Fruit fly (Drosophila melanogaster) whole organism, embryonic: Measurements from ENCODE around the gene CG43248.

Experiments used
- Antp ChIP-seq: fragments of 200-800 bp; sonication (Bioruptor generic); optimal IDR thresholded peaks from 3 replicates; lab custom pipeline; 2016; ENCODE audit warnings: missing biosample characterization, missing genetic modification characterization
- Atf3 ChIP-seq: fragments of 200-800 bp; sonication (Bioruptor generic); optimal IDR thresholded peaks from 3 replicates; lab custom pipeline; 2016; ENCODE audit warnings: missing biosample characterization, missing genetic modification characterization
- CG12219 ChIP-seq: fragments of 200-800 bp; sonication (Bioruptor generic); optimal IDR thresholded peaks from 3 replicates; lab custom pipeline; 2018; ENCODE audit warnings: missing biosample characterization, mild to moderate bottlenecking, missing genetic modification characterization
- CG12942 ChIP-seq: fragments of 200-800 bp; sonication (Bioruptor generic); optimal IDR thresholded peaks from 3 replicates; lab custom pipeline; 2016; ENCODE audit warnings: missing biosample characterization, missing genetic modification characterization
- CG14860 ChIP-seq: fragments of 200-800 bp; sonication (Bioruptor generic); IDR thresholded peaks from 3 replicates; pipeline ENCODE4 v1.3.6; 2022; ENCODE audit warnings: missing biosample characterization, missing genetic modification characterization; ENCODE audit not compliant: partially characterized antibody
- CG1647 ChIP-seq: fragments of 200-800 bp; sonication (Bioruptor generic); optimal IDR thresholded peaks from 3 replicates; lab custom pipeline; 2016; ENCODE audit warnings: missing biosample characterization, missing genetic modification characterization
- CG1792 ChIP-seq: fragments of 200-800 bp; sonication (Bioruptor generic); optimal IDR thresholded peaks from 2 replicates; lab custom pipeline; 2016; ENCODE audit warnings: missing biosample characterization, missing genetic modification characterization
- CG18011 ChIP-seq: fragments of 200-800 bp; sonication (Bioruptor generic); optimal IDR thresholded peaks from 2 replicates; lab custom pipeline; 2017; ENCODE audit warnings: missing biosample characterization, missing genetic modification characterization, mild to moderate bottlenecking, moderate library complexity, missing genotype
- CG2202 ChIP-seq: fragments of 200-800 bp; sonication (Bioruptor generic); optimal IDR thresholded peaks from 2 replicates; lab custom pipeline; 2018; ENCODE audit warnings: missing biosample characterization, mild to moderate bottlenecking, missing genetic modification characterization
- CG4424 ChIP-seq: fragments of 200-800 bp; sonication (Bioruptor generic); optimal IDR thresholded peaks from 3 replicates; lab custom pipeline; 2016; ENCODE audit warnings: missing biosample characterization, missing genetic modification characterization
- CG5245 ChIP-seq: fragments of 200-800 bp; sonication (Bioruptor generic); optimal IDR thresholded peaks from 3 replicates; lab custom pipeline; 2016; ENCODE audit warnings: missing biosample characterization, missing genetic modification characterization
- CG6813 ChIP-seq: fragments of 200-800 bp; sonication (Bioruptor generic); optimal IDR thresholded peaks from 2 replicates; lab custom pipeline; 2017; ENCODE audit warnings: missing biosample characterization, missing genetic modification characterization, mild to moderate bottlenecking, moderate library complexity, missing genetic modification reagents
- CG9609 ChIP-seq: fragments of 200-800 bp; sonication (Bioruptor generic); optimal IDR thresholded peaks from 3 replicates; lab custom pipeline; 2016; ENCODE audit warnings: missing biosample characterization, missing genetic modification characterization
- CG9797 ChIP-seq: fragments of 200-800 bp; sonication (Bioruptor generic); optimal IDR thresholded peaks from 3 replicates; lab custom pipeline; 2018; ENCODE audit warnings: missing biosample characterization, mild to moderate bottlenecking, missing genetic modification characterization
- CoRest ChIP-seq: fragments of 200-800 bp; sonication (Bioruptor generic); optimal IDR thresholded peaks from 3 replicates; lab custom pipeline; 2018; ENCODE audit warnings: missing biosample characterization, mild to moderate bottlenecking, missing genetic modification characterization, moderate library complexity
- Gug ChIP-seq: fragments of 200-800 bp; sonication (Bioruptor generic); IDR thresholded peaks from 4 replicates; pipeline ENCODE4 v1.3.6; 2022; ENCODE audit warnings: missing biosample characterization, missing genetic modification characterization
- HHEX ChIP-seq: fragments of 200-800 bp; sonication (Bioruptor generic); optimal IDR thresholded peaks from 3 replicates; lab custom pipeline; 2017; ENCODE audit warnings: missing biosample characterization, mild to moderate bottlenecking, missing genetic modification characterization, missing genetic modification reagents
- HmgD ChIP-seq: fragments of 200-800 bp; sonication (Bioruptor generic); optimal IDR thresholded peaks from 3 replicates; lab custom pipeline; 2016; ENCODE audit warnings: missing biosample characterization, missing genetic modification characterization
- HmgZ ChIP-seq: fragments of 200-800 bp; sonication (Bioruptor generic); optimal IDR thresholded peaks from 2 replicates; lab custom pipeline; 2018; ENCODE audit warnings: missing biosample characterization, mild to moderate bottlenecking, missing genetic modification characterization
- Lim3 ChIP-seq: fragments of 200-800 bp; sonication (Bioruptor generic); IDR thresholded peaks from 2 replicates; pipeline ENCODE4 v1.3.6; 2022; ENCODE audit warnings: missing biosample characterization, missing genetic modification characterization
- Myb ChIP-seq: fragments of 200-800 bp; sonication (Bioruptor generic); optimal IDR thresholded peaks from 2 replicates; lab custom pipeline; 2016; ENCODE audit warnings: missing biosample characterization, missing genetic modification characterization
- NC2β ChIP-seq: fragments of 200-800 bp; sonication (Bioruptor generic); optimal IDR thresholded peaks from 2 replicates; lab custom pipeline; 2016; ENCODE audit warnings: missing biosample characterization, missing genetic modification characterization
- Opbp ChIP-seq: fragments of 200-800 bp; sonication (Bioruptor generic); IDR thresholded peaks from 3 replicates; pipeline ENCODE4 v1.3.6; 2022; ENCODE audit warnings: missing biosample characterization, missing genetic modification characterization; ENCODE audit not compliant: partially characterized antibody
- Rfx ChIP-seq: fragments of 200-800 bp; sonication (Bioruptor generic); IDR thresholded peaks from 2 replicates; pipeline ENCODE4 v1.3.6; 2022; ENCODE audit warnings: missing biosample characterization, missing genetic modification characterization
- Spps ChIP-seq: fragments of 200-800 bp; sonication (Bioruptor generic); optimal IDR thresholded peaks from 2 replicates; lab custom pipeline; 2018; ENCODE audit warnings: missing biosample characterization, mild to moderate bottlenecking, missing genetic modification characterization
- Ssrp ChIP-seq: fragments of 200-800 bp; sonication (Bioruptor generic); optimal IDR thresholded peaks from 2 replicates; lab custom pipeline; 2018; ENCODE audit warnings: missing biosample characterization, mild to moderate bottlenecking, missing genetic modification characterization, moderate library complexity
- Vsx1 ChIP-seq: fragments of 200-800 bp; sonication (Bioruptor generic); optimal IDR thresholded peaks from 2 replicates; lab custom pipeline; 2017; ENCODE audit warnings: missing biosample characterization, mild to moderate bottlenecking, missing genetic modification characterization, missing genetic modification reagents
- az2 ChIP-seq: fragments of 200-800 bp; sonication (Bioruptor generic); optimal IDR thresholded peaks from 3 replicates; lab custom pipeline; 2016; ENCODE audit warnings: missing biosample characterization, missing genetic modification characterization
- bab2 ChIP-seq: fragments of 200-800 bp; sonication (Bioruptor generic); optimal IDR thresholded peaks from 2 replicates; lab custom pipeline; 2016; ENCODE audit warnings: missing biosample characterization, missing genetic modification characterization
- br ChIP-seq: fragments of >200 bp; optimal IDR thresholded peaks from 2 replicates; lab custom pipeline; 2017
- croc ChIP-seq: fragments of 200-800 bp; sonication (Bioruptor generic); conservative IDR thresholded peaks from 3 replicates; pipeline ENCODE4 v1.3.6; 2022; ENCODE audit warnings: missing biosample characterization, missing genetic modification characterization
- danr ChIP-seq: fragments of 200-800 bp; sonication (Bioruptor generic); IDR thresholded peaks from 2 replicates; pipeline ENCODE4 v1.3.6; 2022; ENCODE audit warnings: missing biosample characterization, missing genetic modification characterization
- dimm ChIP-seq: fragments of 200-800 bp; sonication (Bioruptor generic); IDR thresholded peaks from 2 replicates; pipeline ENCODE4 v1.3.6; 2022; ENCODE audit warnings: missing biosample characterization, missing genetic modification characterization
- dmrt11E ChIP-seq: fragments of 200-800 bp; sonication (Bioruptor generic); optimal IDR thresholded peaks from 3 replicates; lab custom pipeline; 2018; ENCODE audit warnings: missing biosample characterization, mild to moderate bottlenecking, missing genetic modification characterization, moderate library complexity
- gcm2 ChIP-seq: fragments of 200-800 bp; sonication (Bioruptor generic); optimal IDR thresholded peaks from 2 replicates; lab custom pipeline; 2016; ENCODE audit warnings: missing biosample characterization, missing genetic modification characterization
- grau ChIP-seq: fragments of 200-800 bp; optimal IDR thresholded peaks from 3 replicates; lab custom pipeline; 2019; ENCODE audit warnings: missing biosample characterization, mild to moderate bottlenecking, missing genetic modification characterization, moderate library complexity
- gro ChIP-seq: fragments of 200-800 bp; sonication (Bioruptor generic); optimal IDR thresholded peaks from 2 replicates; lab custom pipeline; 2016; ENCODE audit warnings: missing biosample characterization, missing genetic modification characterization
- gsb-n ChIP-seq: fragments of 200-800 bp; sonication (Bioruptor generic); optimal IDR thresholded peaks from 3 replicates; lab custom pipeline; 2018; ENCODE audit warnings: missing biosample characterization, mild to moderate bottlenecking, missing genetic modification characterization
- jing ChIP-seq: fragments of 200-800 bp; sonication (Bioruptor generic); optimal IDR thresholded peaks from 2 replicates; lab custom pipeline; 2018; ENCODE audit warnings: missing biosample characterization, mild to moderate bottlenecking, missing genetic modification characterization
- jumu ChIP-seq: fragments of 200-800 bp; sonication (Bioruptor generic); optimal IDR thresholded peaks from 3 replicates; lab custom pipeline; 2016; ENCODE audit warnings: missing biosample characterization, missing genetic modification characterization
- mam ChIP-seq: fragments of 200-800 bp; sonication (Bioruptor generic); optimal IDR thresholded peaks from 3 replicates; lab custom pipeline; 2016; ENCODE audit warnings: missing biosample characterization, missing genetic modification characterization
- pita ChIP-seq: fragments of 200-800 bp; sonication (Bioruptor generic); optimal IDR thresholded peaks from 2 replicates; lab custom pipeline; 2017; ENCODE audit warnings: missing biosample characterization, mild to moderate bottlenecking, missing genetic modification characterization
- prd ChIP-seq, 3 experiments: fragments of >200 bp in 2 of 3; fragments of 200-800 bp in 1 of 3; sonication (Bioruptor generic) in 1 of 3; optimal IDR thresholded peaks in 2 of 3; IDR thresholded peaks in 1 of 3; 2 replicates in 2 of 3; 3 replicates in 1 of 3; pipeline versions ENCODE4 v1.3.6 to Lab custom; 2017 to 2022; ENCODE audit warnings: missing biosample characterization in 1 of 3, missing genetic modification characterization in 1 of 3
- scrt ChIP-seq: fragments of 200-800 bp; sonication (Bioruptor generic); optimal IDR thresholded peaks from 2 replicates; lab custom pipeline; 2018; ENCODE audit warnings: missing biosample characterization, mild to moderate bottlenecking, missing genetic modification characterization, moderate library complexity
- sens-2 ChIP-seq: fragments of 200-800 bp; sonication (Bioruptor generic); IDR thresholded peaks from 2 replicates; pipeline ENCODE4 v1.3.6; 2022; ENCODE audit warnings: missing biosample characterization, missing genetic modification characterization
- sna ChIP-seq: fragments of 200-800 bp; sonication (Bioruptor generic); IDR thresholded peaks from 2 replicates; pipeline ENCODE4 v1.3.6; 2022; ENCODE audit warnings: missing biosample characterization, missing genetic modification characterization; ENCODE audit not compliant: partially characterized antibody
- tll ChIP-seq, 2 experiments: fragments of 200-800 bp in 1 of 2; fragments of >200 bp in 1 of 2; sonication (Bioruptor generic) in 1 of 2; optimal IDR thresholded peaks; 2 replicates each; lab custom pipeline; 2017 to 2019; ENCODE audit warnings: missing biosample characterization in 2 of 2, missing genetic modification characterization in 2 of 2, mild to moderate bottlenecking in 1 of 2, moderate library complexity in 1 of 2
- z ChIP-seq: fragments of 200-800 bp; sonication (Bioruptor generic); IDR thresholded peaks from 3 replicates; pipeline ENCODE4 v1.3.6; 2022; ENCODE audit warnings: missing biosample characterization, missing genetic modification characterization
- zf30C ChIP-seq: fragments of 200-800 bp; sonication (Bioruptor generic); optimal IDR thresholded peaks from 3 replicates; lab custom pipeline; 2018; ENCODE audit warnings: missing biosample characterization, mild to moderate bottlenecking, missing genetic modification characterization
- zfh1 ChIP-seq: fragments of 200-800 bp; sonication (Bioruptor generic); IDR thresholded peaks from 3 replicates; pipeline ENCODE4 v1.3.6; 2022; ENCODE audit warnings: missing biosample characterization, missing genetic modification characterization

Gene CG43248

DNA sequence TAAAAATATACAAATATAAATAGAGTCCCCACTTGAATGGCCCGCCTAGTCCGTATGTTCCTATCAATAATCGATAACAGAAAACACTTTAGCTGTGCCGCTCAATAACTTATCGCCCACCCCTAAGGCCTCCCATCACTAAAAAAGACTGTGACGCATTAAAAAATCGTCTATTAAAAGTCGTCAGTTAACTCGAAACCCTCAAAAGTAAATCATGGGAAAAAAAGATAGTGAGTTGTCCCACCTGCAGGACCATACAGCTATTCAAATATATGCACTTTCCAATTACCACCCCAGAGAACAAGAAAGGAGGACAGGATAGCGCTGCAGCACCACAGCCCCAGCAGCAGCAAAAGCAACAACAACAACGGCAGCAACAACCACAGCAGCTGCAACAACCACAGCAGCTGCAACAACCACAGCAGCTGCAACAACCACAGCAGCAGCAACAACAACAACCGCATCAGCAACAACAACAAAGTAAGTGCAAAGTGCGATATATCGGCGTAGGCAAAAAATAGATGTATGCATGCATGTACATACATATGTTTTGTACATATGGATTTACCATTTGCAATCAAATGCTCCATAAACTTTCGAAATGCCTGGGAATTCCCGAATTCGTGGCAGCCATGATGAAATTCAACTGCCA, 22.8 kb upstream of the CG43248 start, which contains the start of gene AGO2 (continued):
- TF ChIP-seq HHEX (GFP tag; lab: Kevin White, UChicago) (peak; percentile 21), HmgD (GFP tag; lab: Kevin White, UChicago) (peak; percentile 91), danr (GFP tag; lab: Robert Waterston, UW) (no peak), Rfx (GFP tag; lab: Robert Waterston, UW) (no peak), grau (tag; lab: Kevin White, UChicago) (no peak), Antp (no peak), br (lab: Kevin White, UChicago) (no peak), gro (no peak), CG5245 (GFP tag; lab: Kevin White, UChicago) (no peak), sens-2 (GFP tag; lab: Robert Waterston, UW) (no peak), scrt (GFP tag; lab: Kevin White, UChicago) (peak; percentile 40), CG14860 (peak; percentile 59; the same call in 2 of the 3 replicates), bab2 (no peak), dimm (GFP tag; lab: Robert Waterston, UW) (no peak), CG4424 (GFP tag; lab: Kevin White, UChicago) (no peak), Atf3 (GFP tag; lab: Kevin White, UChicago) (no peak), HmgZ (tag; lab: Kevin White, UChicago) (no peak), Lim3 (GFP tag; lab: Robert Waterston, UW) (no peak), CG12219 (GFP tag; lab: Kevin White, UChicago) (no peak), Gug (GFP tag; lab: Robert Waterston, UW) (no peak), CoRest (tag; lab: Kevin White, UChicago) (peak; percentile 23), croc (GFP tag; lab: Robert Waterston, UW) (no peak), dmrt11E (tag; lab: Kevin White, UChicago) (no peak), tll (GFP tag; optimal IDR thresholded peaks at IDR 0.05; lab: Kevin White, UChicago) (no peak), CG1647 (GFP tag; lab: Kevin White, UChicago) (no peak), Opbp (peak; percentile 62; the same call in 2 of the 3 replicates), jing (no peak), CG9609 (GFP tag; lab: Kevin White, UChicago) (no peak), Myb (peak; percentile 26), pita (GFP tag; lab: Kevin White, UChicago) (peak; percentile 62), CG6813 (GFP tag; lab: Kevin White, UChicago) (no peak), sna (GFP tag; lab: Robert Waterston, UW) (peak; percentile 60), zf30C (GFP tag; lab: Kevin White, UChicago) (no peak), zfh1 (GFP tag; lab: Robert Waterston, UW) (no peak), az2 (GFP tag; lab: Kevin White, UChicago) (no peak), CG12942 (no peak), NC2β (no peak), gsb-n (no peak), prd (optimal IDR thresholded peaks at IDR 0.05; lab: Kevin White, UChicago) (no peak), prd (GFP tag; IDR thresholded peaks at IDR 0.05; lab: Robert Waterston, UW) (0 out of 3 replicates have a peak, but pooled peaks have one; percentile 14), CG9797 (peak; percentile 53), Ssrp (tag; lab: Kevin White, UChicago) (no peak), CG1792 (GFP tag; lab: Kevin White, UChicago) (no peak), CG18011 (GFP tag; lab: Kevin White, UChicago) (no peak), CG2202 (tag; lab: Kevin White, UChicago) (no peak), Spps (tag; lab: Kevin White, UChicago) (no peak), jumu (GFP tag; lab: Kevin White, UChicago) (no peak), mam (no peak), z (GFP tag; lab: Robert Waterston, UW) (no peak), Vsx1 (GFP tag; lab: Kevin White, UChicago) (no peak), gcm2 (GFP tag; lab: Kevin White, UChicago) (no peak)
